Worm (Caenorhabditis elegans): ENCODE measurements around the gene F41F3.9.
A peak's percentile ranks its signal among the peaks of the same experiment; 100 is the strongest.

DNA sequence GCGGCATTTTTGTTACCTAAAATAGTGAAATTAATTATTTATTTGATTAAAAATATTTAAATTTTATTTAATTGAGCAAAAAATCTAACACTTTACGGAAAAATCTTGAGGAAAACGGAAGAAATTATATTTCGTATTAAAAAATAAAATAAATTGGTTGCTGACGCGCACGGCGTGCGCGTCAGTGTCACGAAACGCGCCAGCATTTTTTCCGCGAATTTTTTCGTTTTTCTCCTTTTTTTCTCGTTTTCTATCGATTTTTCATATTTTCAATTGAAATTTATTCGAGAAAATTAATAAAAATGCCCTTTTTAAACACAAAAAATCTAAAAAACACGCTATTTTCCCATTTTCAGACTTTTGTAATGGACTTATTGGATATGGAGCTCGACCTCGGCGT, 39.5 kb upstream of the F41F3.9 start, which contains the start of the genes Y61A9LA.10 and F54D11.4:
- TF ChIP-seq snpc-4 (tag; optimal IDR thresholded peaks at IDR 0.05) (no peak), mls-2 (tag; optimal IDR thresholded peaks at IDR 0.05) (no peak), nhr-237 (tag; optimal IDR thresholded peaks at IDR 0.05) (peak; percentile 14), lin-32 (GFP tag; optimal IDR thresholded peaks at IDR 0.05) (no peak), unc-39 (tag; optimal IDR thresholded peaks at IDR 0.05) (no peak), pha-4 (tag; optimal IDR thresholded peaks at IDR 0.05) (no peak), elt-3 (tag; optimal IDR thresholded peaks at IDR 0.05) (no peak)

Data from whole organism, mixed stage, embryonic.